Fruit fly (Drosophila melanogaster) whole organism, wandering third instar larva: ENCODE measurements around the gene CG3436.

Experiments
- GATAd ChIP-seq: sonication (Bioruptor generic); optimal IDR thresholded peaks from 2 replicates; lab custom pipeline; 2016; ENCODE audit warnings: missing biosample characterization, missing genetic modification characterization
- Hr78 ChIP-seq: fragments of >200 bp; optimal IDR thresholded peaks from 2 replicates; lab custom pipeline; 2017; ENCODE audit warnings: missing biosample characterization, missing genetic modification characterization
- Hr83 ChIP-seq: fragments of 200-300 bp; sonication (Bioruptor generic); optimal IDR thresholded peaks from 2 replicates; lab custom pipeline; 2016; ENCODE audit warnings: missing biosample characterization, mild to moderate bottlenecking, missing genetic modification characterization, moderate library complexity; ENCODE audit not compliant: poor library complexity, severe bottlenecking
- fru ChIP-seq: fragments of 200-800 bp; sonication (Bioruptor generic); optimal IDR thresholded peaks from 3 replicates; lab custom pipeline; 2016; ENCODE audit warnings: missing biosample characterization, mild to moderate bottlenecking, missing genetic modification characterization
- lola ChIP-seq: fragments of >200 bp; optimal IDR thresholded peaks from 2 replicates; lab custom pipeline; 2017; ENCODE audit warnings: missing biosample characterization, missing genetic modification characterization
- sv ChIP-seq: fragments of 200-800 bp; sonication (Bioruptor generic); optimal IDR thresholded peaks from 3 replicates; lab custom pipeline; 2016; ENCODE audit warnings: missing biosample characterization, missing genetic modification characterization

- TF ChIP-seq sv (GFP tag; lab: Kevin White, UChicago), result no peak
- no peak for TF ChIP-seq GATAd (GFP tag; lab: Kevin White, UChicago)
- TF ChIP-seq fru (GFP tag; lab: Kevin White, UChicago), result no peak
- no peak for TF ChIP-seq Hr78 (GFP tag; lab: Kevin White, UChicago)
- no peak for TF ChIP-seq lola (GFP tag; lab: Kevin White, UChicago)
- TF ChIP-seq Hr83 (GFP tag; lab: Kevin White, UChicago), result no peak
These were observed 19.9 kb downstream of the CG3436 start for dm6 chr2L:175727-176126.
